1 fruit fly cellular context compared by ENCODE assay signal in the genomic region with DNA sequence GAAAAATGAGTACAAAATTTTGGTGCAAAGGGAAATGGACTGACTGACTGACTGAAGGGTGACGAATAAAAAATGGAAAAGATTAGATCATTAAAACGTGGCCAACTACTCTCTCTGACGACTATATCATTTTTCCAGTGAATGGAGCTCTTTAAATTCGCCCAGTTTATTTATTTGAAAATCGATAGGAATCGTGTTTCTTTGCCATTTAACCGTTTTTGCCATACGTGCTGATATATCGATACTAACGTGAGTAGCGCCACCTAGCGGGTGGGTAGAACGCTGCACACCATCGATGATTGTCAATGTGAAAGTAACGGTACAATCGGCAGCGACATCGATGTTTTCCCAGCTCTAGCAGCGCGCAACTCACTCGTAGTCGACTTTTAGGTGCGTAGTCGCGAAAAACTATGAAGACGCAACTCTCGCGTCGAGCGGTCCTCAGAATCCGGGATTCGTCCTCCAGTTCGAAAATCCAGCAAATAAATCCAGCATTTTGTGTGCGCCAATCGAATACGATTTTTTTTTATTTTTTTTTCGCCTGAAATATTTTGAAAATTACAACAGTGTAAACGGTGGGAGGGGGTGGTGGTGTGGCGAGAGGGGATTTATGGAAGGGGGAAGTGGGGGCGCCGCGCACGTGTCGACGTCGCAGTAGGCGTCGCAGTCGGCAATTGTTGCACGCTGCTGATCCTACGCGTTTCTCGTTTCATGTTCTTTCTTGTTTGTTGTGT.
A peak's percentile ranks its signal among the peaks of the same experiment; 100 is the strongest.
TF ChIP-seq lines count a peak whose summit lies in the region.

TSS of gene CG9030 (minus strand) at position 51 of the 734 bp plus-strand sequence.
TSS of gene eag (plus strand) at position 428 of the 734 bp plus-strand sequence.

TF ChIP-seq in whole organism, embryonic, 481 proteins besides CTCF, POLR2A, EP300 and RAD21 (continued from another document):
- TF ChIP-seq CG34224 (GFP tag; IDR thresholded peaks at IDR 0.05; lab: Robert Waterston, UW; ENCODE audit: partially characterized antibody) (peak; percentile 85), Abd-B (GFP tag; optimal IDR thresholded peaks at IDR 0.05; lab: Kevin White, UChicago) (peak; percentile 31), Doc3 (GFP tag; IDR thresholded peaks at IDR 0.05; lab: Robert Waterston, UW; ENCODE audit: partially characterized antibody) (peak; percentile 84), caup (GFP tag; optimal IDR thresholded peaks at IDR 0.05; lab: Kevin White, UChicago; ENCODE audit: severe bottlenecking) (peak; percentile 2), CG6272 (GFP tag; IDR thresholded peaks at IDR 0.05; lab: Robert Waterston, UW) (0 out of 2 replicates have a peak, but pooled peaks have one; percentile 38), inv (GFP tag; IDR thresholded peaks at IDR 0.05; lab: Robert Waterston, UW; ENCODE audit: partially characterized antibody) (peak; percentile 87), ato (GFP tag; IDR thresholded peaks at IDR 0.05; lab: Robert Waterston, UW; ENCODE audit: partially characterized antibody) (peak; percentile 80), HLH3B (GFP tag; IDR thresholded peaks at IDR 0.05; lab: Robert Waterston, UW) (no peak), CG15269 (tag; optimal IDR thresholded peaks at IDR 0.05; lab: Kevin White, UChicago) (no peak), CG6175 (GFP tag; IDR thresholded peaks at IDR 0.05; lab: Robert Waterston, UW) (no peak), CHES-1-like (GFP tag; optimal IDR thresholded peaks at IDR 0.05; lab: Kevin White, UChicago) (no peak), CG2129 (GFP tag; IDR thresholded peaks at IDR 0.05; lab: Robert Waterston, UW; ENCODE audit: partially characterized antibody) (peak; percentile 54; the same call in 1 of the 2 replicates), chinmo (GFP tag; IDR thresholded peaks at IDR 0.05; lab: Robert Waterston, UW; ENCODE audit: partially characterized antibody) (peak; percentile 82; the same call in 3 of the 4 replicates), yki (optimal IDR thresholded peaks at IDR 0.05; lab: Kevin White, UChicago) (no peak), Drgx (GFP tag; IDR thresholded peaks at IDR 0.05; lab: Robert Waterston, UW) (no peak), CG3995 (GFP tag; optimal IDR thresholded peaks at IDR 0.05; lab: Kevin White, UChicago) (peak; percentile 57), nom (GFP tag; optimal IDR thresholded peaks at IDR 0.05; lab: Kevin White, UChicago) (no peak), CG13894 (tag; optimal IDR thresholded peaks at IDR 0.05; lab: Kevin White, UChicago) (peak; percentile 41), da (GFP tag; optimal IDR thresholded peaks at IDR 0.05; lab: Kevin White, UChicago) (no peak), otp (GFP tag; IDR thresholded peaks at IDR 0.05; lab: Robert Waterston, UW) (no peak)
